Worm (Caenorhabditis elegans) whole organism, late embryonic: Measurements from ENCODE around the gene Y51H4A.936.

Source experiments
- ama-1 ChIP-seq: fragments of 150-350 bp; optimal IDR thresholded peaks from 2 replicates; lab custom pipeline; 2014
- ceh-45 ChIP-seq: fragments of 200-800 bp; sonication (Bioruptor generic); IDR thresholded peaks from 2 replicates; pipeline ENCODE4 v1.3.6; 2022; ENCODE audit warnings: missing genetic modification reagents, missing genetic modification characterization, missing compliant biosample characterization
- elt-2 ChIP-seq: sonication (generic microtip); optimal IDR thresholded peaks from 2 replicates; lab custom pipeline; 2016; ENCODE audit warnings: missing genetic modification reagents, missing genetic modification characterization, missing compliant biosample characterization
- elt-4 ChIP-seq: sonication (generic microtip); optimal IDR thresholded peaks from 2 replicates; lab custom pipeline; 2016; ENCODE audit warnings: missing genetic modification characterization, missing compliant biosample characterization
- hlh-15 ChIP-seq: sonication (generic microtip); optimal IDR thresholded peaks from 2 replicates; lab custom pipeline; 2016; ENCODE audit warnings: missing genetic modification characterization, missing compliant biosample characterization
- nhr-11 ChIP-seq: fragments of 150-350 bp; optimal IDR thresholded peaks from 2 replicates; lab custom pipeline; 2014; ENCODE audit warnings: missing biosample characterization, missing genetic modification characterization
- pax-1 ChIP-seq: fragments of 150-350 bp; optimal IDR thresholded peaks from 2 replicates; lab custom pipeline; 2014; ENCODE audit warnings: missing biosample characterization, missing genetic modification characterization
- pha-4 ChIP-seq: fragments of 150-350 bp; optimal IDR thresholded peaks from 2 replicates; lab custom pipeline; 2018; ENCODE audit warnings: missing biosample characterization, missing genetic modification reagents, missing genetic modification characterization
- pros-1 ChIP-seq: fragments of 150-350 bp; optimal IDR thresholded peaks from 2 replicates; lab custom pipeline; 2014; ENCODE audit warnings: missing biosample characterization, missing genetic modification reagents, missing genetic modification characterization
- unc-3 ChIP-seq, 2 experiments: fragments of 200-800 bp in 1 of 2; sonication (Bioruptor generic) in 1 of 2; sonication (generic microtip) in 1 of 2; conservative IDR thresholded peaks in 1 of 2; optimal IDR thresholded peaks in 1 of 2; 2 replicates each; pipeline versions ENCODE4 v1.3.6 to Lab custom; 2016 to 2022; ENCODE audit warnings: missing compliant biosample characterization in 2 of 2, missing genetic modification characterization in 2 of 2, missing genetic modification reagents in 1 of 2

DNA sequence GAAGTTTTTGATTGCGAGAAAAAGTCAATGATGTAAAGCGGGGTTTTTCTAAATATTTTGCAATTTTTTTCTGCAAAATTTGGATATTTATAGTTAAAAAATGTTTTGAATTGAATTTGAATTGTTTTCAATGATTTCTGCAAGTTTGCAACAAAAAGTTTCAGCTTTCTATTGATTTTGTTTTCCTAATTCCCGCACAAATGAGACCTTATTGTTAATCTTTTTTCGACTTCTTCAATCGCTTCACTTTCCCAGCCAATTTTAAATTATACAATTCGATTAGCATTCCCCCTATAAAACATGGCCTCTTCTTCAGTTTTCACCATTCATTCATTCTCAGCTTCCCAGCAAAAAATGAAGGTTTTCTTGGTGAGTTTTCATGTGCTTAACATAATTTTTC is 1.4 kb downstream of the Y51H4A.936 start, which contains the start of gene fipr-27:
- TF ChIP-seq elt-2 (tag; lab: Kevin White, UChicago) (no peak), ama-1 (lab: Kevin White, UChicago) (no peak), pha-4 (tag; lab: Kevin White, UChicago) (no peak), ceh-45 (no peak), pax-1 (tag; lab: Kevin White, UChicago) (no peak), elt-4 (tag; lab: Kevin White, UChicago) (no peak), unc-3 (GFP tag; conservative IDR thresholded peaks at IDR 0.05; lab: Robert Waterston, UW) (no peak), unc-3 (tag; optimal IDR thresholded peaks at IDR 0.05; lab: Kevin White, UChicago) (no peak), pros-1 (no peak), nhr-11 (tag; lab: Kevin White, UChicago) (no peak), hlh-15 (tag; lab: Kevin White, UChicago) (no peak)
